Worm (Caenorhabditis elegans) whole organism, L4/young adult: ENCODE results near the gene lin-36.

Experiments
- W03F9.2 ChIP-seq: fragments of 150-350 bp; optimal IDR thresholded peaks from 2 replicates; lab custom pipeline; 2014; ENCODE audit warnings: missing biosample characterization, missing genetic modification characterization
- dao-5 ChIP-seq: sonication (generic microtip); optimal IDR thresholded peaks from 2 replicates; lab custom pipeline; 2016; ENCODE audit warnings: missing genotype, missing genetic modification characterization, moderate library complexity, missing compliant biosample characterization
- him-1 ChIP-seq: sonication (generic microtip); optimal IDR thresholded peaks from 2 replicates; lab custom pipeline; 2016; ENCODE audit warnings: missing genotype, missing genetic modification reagents, missing genetic modification characterization, missing compliant biosample characterization

The lin-36 gene

DNA sequence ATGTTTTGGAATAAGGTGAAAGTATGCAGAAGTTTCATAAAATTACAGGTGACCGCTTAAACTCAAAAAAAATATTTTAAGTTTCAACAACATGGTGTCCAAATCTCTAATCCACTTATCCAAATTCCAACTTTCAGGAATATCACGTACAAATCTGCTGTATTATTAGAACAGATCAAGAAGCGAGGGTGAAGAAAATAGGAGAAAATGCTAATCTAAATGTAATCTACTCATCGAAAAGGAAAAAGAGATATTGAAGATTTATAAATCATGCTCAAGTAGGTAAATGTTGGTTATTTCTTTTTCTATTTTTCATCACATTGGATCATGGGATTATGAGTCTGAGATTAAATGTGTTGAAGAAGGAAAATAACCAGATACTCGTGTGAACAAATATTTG, 19.1 kb downstream of the lin-36 start:
- TF ChIP-seq dao-5 (tag; lab: Kevin White, UChicago) (no peak), W03F9.2 (tag; lab: Kevin White, UChicago) (no peak), him-1 (tag; lab: Kevin White, UChicago) (no peak)

DNA sequence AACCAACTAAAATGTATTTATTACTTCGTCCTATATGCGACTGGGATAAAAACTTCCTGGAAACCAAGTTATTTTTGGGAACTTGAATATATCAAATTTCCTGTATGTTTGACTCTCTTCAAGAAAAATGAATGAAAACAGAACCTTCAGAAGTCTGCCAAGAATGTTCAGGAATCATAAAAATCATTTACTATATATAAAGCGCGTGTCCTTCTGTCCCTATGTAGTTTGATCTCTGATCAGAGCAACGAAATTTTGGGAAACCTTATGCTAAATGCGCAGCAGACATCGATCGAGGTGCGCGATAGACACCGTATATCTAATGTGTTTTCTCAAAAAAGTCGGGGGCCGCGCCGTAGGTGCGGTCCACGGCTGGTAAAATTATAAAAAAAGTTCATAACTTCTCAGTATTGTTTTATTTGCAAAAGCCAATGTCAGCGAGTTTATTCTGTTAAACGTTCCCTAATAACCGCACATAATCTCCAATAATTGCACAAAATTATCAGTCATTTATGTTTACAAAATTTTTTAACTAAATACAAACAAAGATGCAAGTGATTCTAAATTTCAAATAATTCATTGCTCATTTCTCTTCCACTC, 23.1 kb downstream of the lin-36 start:
- no peak for TF ChIP-seq dao-5 (tag; lab: Kevin White, UChicago)
- TF ChIP-seq W03F9.2 (tag; lab: Kevin White, UChicago) = no peak
- no peak for TF ChIP-seq him-1 (tag; lab: Kevin White, UChicago)

DNA sequence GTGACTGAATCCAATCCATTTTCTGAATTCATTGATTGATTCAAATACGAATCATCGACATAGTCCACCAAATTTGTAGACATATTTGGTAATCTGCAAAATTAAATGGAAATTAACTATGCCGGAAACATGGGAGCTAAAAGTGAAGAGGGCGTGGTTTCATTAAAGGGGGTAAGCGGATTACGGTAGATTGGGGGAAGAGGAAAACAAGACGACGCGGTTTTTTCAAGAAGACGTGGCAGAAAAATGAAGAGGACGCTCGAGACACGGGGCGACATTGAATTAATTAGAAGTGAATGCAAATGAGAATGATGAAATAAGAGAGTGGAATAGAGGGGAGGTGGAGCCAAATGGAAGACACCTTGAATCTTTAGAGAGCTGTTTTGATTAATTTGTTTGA, 24.3 kb downstream of the lin-36 start, which contains the start of gene npr-17:
Gene npr-17 (minus strand): TSS at position 101 of the 400 bp plus-strand sequence.
- no peak for TF ChIP-seq W03F9.2 (tag; lab: Kevin White, UChicago)
- TF ChIP-seq dao-5 (tag; lab: Kevin White, UChicago) = no peak
- no peak for TF ChIP-seq him-1 (tag; lab: Kevin White, UChicago)

DNA sequence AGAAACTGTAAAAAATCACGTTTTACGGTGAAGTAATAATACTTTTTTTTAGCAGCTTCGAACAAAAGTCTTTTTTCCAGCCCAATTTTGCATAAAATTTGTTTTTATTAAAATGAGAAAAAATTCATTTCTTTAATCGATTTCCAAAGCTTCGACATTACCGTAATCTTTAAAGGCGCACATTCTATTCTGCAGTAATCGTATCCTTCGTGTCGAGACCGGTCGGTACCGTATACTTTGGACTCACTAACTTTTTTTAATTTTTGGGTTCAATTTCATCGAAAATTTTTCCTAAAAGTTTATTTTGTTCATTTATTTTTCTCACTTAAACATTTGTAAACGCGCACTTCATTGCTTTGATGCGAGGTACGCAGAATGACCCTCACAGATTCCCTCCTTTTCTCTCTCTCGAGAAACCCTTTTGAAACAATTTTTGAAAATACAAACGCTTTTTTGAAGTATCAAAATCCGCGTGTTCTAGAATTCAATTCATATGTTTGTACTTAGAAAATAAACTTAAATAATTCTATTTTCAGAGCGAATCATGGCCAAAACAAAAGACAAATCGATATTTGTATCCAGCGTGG, 34.0 kb downstream of the lin-36 start, which contains the start of gene hrpk-2:
Gene hrpk-2 (plus strand): TSS at position 537 of the 587 bp plus-strand sequence.
- TF ChIP-seq W03F9.2 (tag; lab: Kevin White, UChicago) (peak; percentile 20), dao-5 (tag; lab: Kevin White, UChicago) (no peak)

DNA sequence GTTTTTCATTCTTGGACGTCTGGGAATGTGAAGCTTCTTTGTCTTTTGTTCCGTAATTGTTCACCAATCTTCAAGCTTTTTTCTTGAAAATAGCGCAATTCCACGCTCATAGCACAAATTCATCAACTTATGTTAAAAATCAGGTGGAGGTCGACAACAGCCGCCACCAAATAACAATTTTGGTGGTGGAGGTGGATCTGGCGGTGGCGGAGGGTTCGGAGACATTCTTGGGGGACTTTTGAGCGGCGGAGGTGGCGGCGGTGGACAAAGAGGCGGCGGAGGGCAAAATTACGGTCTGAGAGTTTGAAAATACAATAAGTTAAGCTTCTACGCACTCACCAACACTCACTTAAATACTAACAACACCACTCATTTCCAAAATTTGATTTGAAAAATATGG, 38.7 kb downstream of the lin-36 start:
- TF ChIP-seq W03F9.2 (tag; lab: Kevin White, UChicago) (no peak), dao-5 (tag; lab: Kevin White, UChicago) (no peak), him-1 (tag; lab: Kevin White, UChicago) (no peak)

DNA sequence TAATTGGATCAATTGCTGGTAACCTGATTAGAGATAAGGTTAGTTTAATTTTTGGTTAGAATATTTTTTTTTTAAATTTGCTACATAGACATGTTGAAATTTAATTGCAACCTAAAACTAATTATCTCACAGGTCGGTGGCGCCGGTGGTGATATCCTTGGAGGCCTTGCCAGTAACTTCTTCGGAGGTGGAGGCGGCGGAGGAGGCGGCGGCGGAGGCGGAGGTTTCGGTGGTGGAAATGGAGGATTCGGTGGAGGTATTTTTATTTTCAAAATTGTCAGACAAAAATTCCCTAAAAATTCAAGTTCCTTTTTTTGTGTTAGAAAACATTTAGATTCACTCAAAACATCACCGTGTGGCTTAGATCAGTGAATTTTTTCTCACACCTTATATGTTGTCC, 39.4 kb downstream of the lin-36 start:
- TF ChIP-seq W03F9.2 (tag; lab: Kevin White, UChicago) (no peak), dao-5 (tag; lab: Kevin White, UChicago) (no peak), him-1 (tag; lab: Kevin White, UChicago) (no peak)

DNA sequence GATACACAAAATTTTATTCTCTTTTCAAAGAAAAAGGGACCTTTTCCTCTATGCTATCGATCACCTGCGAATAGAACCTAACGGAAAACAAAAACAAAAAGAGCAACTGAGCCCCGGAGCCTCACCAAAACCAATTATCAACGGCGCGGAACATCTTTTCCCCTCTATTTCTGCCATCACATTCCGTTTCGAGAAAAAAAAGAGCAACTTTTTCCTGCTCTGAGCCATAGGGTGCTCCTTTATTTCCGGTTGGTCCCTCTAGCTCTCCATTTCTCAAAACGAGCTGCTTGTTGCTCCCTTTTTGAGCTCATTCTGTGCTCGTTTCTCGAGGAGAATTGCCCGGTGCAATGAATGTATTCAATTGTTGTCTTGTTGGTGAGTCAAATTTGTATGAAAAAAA, 41.0 kb downstream of the lin-36 start, which contains the start of gene clp-1:
Gene clp-1 (plus strand): TSS at position 301 of the 400 bp plus-strand sequence.
- TF ChIP-seq dao-5 (tag; lab: Kevin White, UChicago) = no peak
- no peak for TF ChIP-seq W03F9.2 (tag; lab: Kevin White, UChicago)
- no peak for TF ChIP-seq him-1 (tag; lab: Kevin White, UChicago)

DNA sequence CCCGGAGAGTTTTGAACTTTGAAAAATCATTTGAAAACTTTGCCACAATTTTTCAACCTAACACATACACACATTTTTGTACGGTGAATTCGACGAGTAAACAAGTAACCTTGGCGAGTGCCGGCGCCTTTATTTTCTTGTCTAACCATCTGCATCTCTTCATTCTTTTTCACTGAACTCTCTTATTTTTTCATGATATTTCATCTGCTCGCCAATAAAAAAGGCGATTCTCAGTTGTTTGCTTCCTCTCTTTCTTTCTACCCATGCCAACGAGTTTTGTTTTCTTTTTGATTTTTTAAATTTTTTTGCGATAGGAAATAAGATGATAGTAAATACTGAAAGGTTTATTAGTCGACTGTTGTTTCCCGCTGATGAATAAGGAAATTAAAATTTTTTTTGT, 42.0 kb downstream of the lin-36 start:
- no peak for TF ChIP-seq dao-5 (tag; lab: Kevin White, UChicago)
- TF ChIP-seq him-1 (tag; lab: Kevin White, UChicago) = no peak
- no peak for TF ChIP-seq W03F9.2 (tag; lab: Kevin White, UChicago)

DNA sequence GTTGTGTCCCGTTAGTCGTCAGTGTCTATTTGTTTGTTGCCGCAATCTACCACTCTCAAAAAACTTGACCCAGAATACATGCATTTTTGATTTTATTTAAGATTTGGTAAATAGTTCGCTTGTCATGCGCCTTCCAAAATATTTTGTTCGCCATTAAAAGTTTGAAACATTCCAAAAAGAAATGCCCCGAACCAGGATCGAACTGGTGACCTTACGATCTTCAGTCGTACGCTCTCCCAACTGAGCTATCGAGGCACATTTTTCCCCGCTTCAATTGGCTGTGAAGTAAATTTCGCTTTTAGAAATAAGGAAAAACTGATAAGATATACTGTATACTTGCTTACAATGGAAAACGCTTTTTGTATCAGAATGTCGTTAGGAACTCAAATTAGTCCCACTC, 42.4 kb downstream of the lin-36 start:
- no peak for TF ChIP-seq W03F9.2 (tag; lab: Kevin White, UChicago)
- TF ChIP-seq dao-5 (tag; lab: Kevin White, UChicago) = no peak
- no peak for TF ChIP-seq him-1 (tag; lab: Kevin White, UChicago)

DNA sequence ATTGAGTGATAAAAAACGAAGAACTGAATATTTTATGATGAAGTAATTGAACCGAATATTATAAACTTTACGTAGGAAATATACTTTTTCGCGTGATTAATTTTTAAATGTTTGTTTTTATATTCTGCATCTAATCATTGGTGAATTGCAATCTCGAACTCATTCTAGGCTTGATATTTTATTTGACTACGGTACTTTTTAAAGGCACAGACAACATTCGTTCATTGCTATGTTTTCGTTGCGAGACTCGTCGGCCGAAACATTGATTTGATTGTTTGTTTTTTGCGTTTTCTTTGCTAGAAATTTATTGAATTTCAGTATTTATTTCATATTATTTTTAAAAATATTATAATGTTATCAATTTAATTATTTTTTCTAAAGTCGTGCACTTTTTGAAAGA, 42.9 kb downstream of the lin-36 start, which contains the start of gene C06G4.4:
Gene C06G4.4 (minus strand): TSS at position 36 of the 400 bp plus-strand sequence.
- peak; percentile 16 for TF ChIP-seq W03F9.2 (tag; lab: Kevin White, UChicago)
- TF ChIP-seq him-1 (tag; lab: Kevin White, UChicago) = no peak

DNA sequence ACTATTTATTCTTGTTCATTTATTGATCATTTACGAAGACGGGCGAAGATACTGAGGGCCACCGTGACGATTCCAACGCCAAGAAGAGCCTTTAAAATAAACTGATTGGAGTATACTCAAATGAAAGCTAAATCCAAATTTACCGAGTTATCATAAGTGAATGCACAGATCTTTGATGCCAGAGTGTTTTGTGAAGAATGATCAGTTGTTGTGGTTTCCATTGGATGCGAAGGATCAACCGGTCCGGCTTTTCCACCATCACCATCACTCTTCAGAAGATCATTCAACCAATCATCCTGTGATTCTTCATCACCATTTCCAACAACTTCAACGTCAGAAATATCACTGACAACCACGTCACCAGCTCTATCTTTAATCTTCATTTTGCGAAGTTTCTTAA, 43.4 kb downstream of the lin-36 start:
- TF ChIP-seq him-1 (tag; lab: Kevin White, UChicago) (no peak), W03F9.2 (tag; lab: Kevin White, UChicago) (no peak), dao-5 (tag; lab: Kevin White, UChicago) (no peak)

DNA sequence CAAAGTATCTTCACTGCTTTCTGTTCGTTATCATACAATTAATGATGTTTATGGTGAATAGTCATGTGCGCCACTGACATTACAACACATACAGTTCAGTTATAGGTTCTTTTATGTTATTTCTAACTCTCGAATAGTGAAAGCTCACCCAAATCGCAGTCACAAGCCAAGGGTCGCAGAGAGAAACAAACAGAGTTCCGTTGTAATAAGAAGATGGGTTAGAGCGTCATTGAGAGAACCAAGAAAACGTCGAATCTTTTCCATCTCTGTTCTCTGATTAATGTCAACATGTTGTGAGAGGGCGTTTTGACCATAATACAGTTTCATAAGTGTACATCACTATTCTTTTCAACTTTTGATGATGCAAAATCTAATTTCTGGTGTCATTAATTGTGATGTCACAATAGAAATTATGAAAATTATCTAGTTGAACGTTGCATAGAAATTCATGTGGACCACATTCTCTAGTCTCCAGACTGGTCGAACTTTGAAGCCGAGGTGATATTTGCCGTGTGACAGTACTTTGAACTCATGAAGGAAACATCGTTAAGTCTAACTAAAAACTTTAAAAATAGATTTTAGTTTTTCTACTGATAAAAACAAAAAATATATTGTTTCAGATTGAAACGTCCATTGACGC, 46.6 kb downstream of the lin-36 start:
- no peak for TF ChIP-seq dao-5 (tag; lab: Kevin White, UChicago)

DNA sequence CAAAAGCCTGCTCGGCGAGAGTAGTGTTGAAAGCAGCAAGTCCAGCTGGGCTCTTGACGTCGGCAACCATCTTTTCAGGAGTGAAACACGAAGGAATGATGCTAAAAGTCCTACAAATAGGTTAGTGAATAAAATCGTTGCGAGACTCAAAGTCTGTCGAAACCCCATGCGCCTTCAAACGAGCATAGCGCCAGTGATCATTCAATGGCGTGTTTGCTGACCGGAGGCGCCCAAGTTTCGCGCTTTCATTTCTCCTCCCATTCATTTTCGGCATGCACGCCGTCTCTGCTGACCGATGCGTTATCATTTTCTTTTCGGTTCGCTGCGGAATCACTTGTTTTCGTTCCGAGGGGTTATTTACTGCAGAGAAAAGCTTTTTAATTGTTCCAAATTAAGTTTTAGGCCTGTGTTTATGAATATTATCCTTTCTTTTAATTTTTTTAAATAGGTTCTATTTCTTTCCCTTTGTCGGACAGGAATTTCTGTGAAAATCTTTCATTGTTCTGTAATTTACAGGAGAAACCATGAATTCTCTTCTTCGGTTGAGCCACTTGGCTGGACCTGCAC, 47.4 kb downstream of the lin-36 start, which contains the start of the genes eef-1B.1 and aco-2:
Gene eef-1B.1 (minus strand): TSS at position 186 of the 567 bp plus-strand sequence.
Gene aco-2 (plus strand): TSS at position 517 of the 567 bp plus-strand sequence.
- peak; percentile 90 for TF ChIP-seq W03F9.2 (tag; lab: Kevin White, UChicago)
- peak; percentile 67 for TF ChIP-seq him-1 (tag; lab: Kevin White, UChicago)
- no peak for TF ChIP-seq dao-5 (tag; lab: Kevin White, UChicago)
